Fruit fly (Drosophila melanogaster): ENCODE measurements around the gene Prx6a.

Prx6a gene

dm6 chr2L:2897710-2898109, 19.7 kb upstream of the Prx6a start:
- no peak for TF ChIP-seq Rel (GFP tag; optimal IDR thresholded peaks at IDR 0.05)
- peak; percentile 29 for TF ChIP-seq Rel (tag; optimal IDR thresholded peaks at IDR 0.05)
- no peak for TF ChIP-seq dl (GFP tag; optimal IDR thresholded peaks at IDR 0.05; ENCODE audit: insufficient read depth in 1 of 2, partially characterized antibody in 2 of 2)

dm6 chr2L:2897024-2897549, 19.1 kb upstream of the Prx6a start:
- peak; percentile 6 for TF ChIP-seq ey (GFP tag; optimal IDR thresholded peaks at IDR 0.05)
- TF ChIP-seq Hnf4 (GFP tag; optimal IDR thresholded peaks at IDR 0.05), result peak; percentile 21
- TF ChIP-seq CG32264 (GFP tag; optimal IDR thresholded peaks at IDR 0.05), result no peak
- no peak for TF ChIP-seq Hr83 (GFP tag; optimal IDR thresholded peaks at IDR 0.05; ENCODE audit: poor library complexity, severe bottlenecking)
- peak; percentile 80 for TF ChIP-seq sv (GFP tag; optimal IDR thresholded peaks at IDR 0.05)
- TF ChIP-seq foxo (GFP tag; optimal IDR thresholded peaks at IDR 0.05), result peak in 1 of 2 experiments; percentile 40
- peak; percentile 47 for TF ChIP-seq fru (GFP tag; optimal IDR thresholded peaks at IDR 0.05)
- TF ChIP-seq dsf (GFP tag; optimal IDR thresholded peaks at IDR 0.05; ENCODE audit: borderline replicate concordance), result no peak
- TF ChIP-seq usp (GFP tag; optimal IDR thresholded peaks at IDR 0.05), result no peak
- TF ChIP-seq OdsH (GFP tag; optimal IDR thresholded peaks at IDR 0.05), result peak; percentile 23
- TF ChIP-seq Vsx2 (GFP tag; optimal IDR thresholded peaks at IDR 0.05; ENCODE audit: partially characterized antibody), result no peak
- TF ChIP-seq rgr (GFP tag; optimal IDR thresholded peaks at IDR 0.05), result peak; percentile 29
- TF ChIP-seq br (GFP tag; optimal IDR thresholded peaks at IDR 0.05), result peak; percentile 29
- TF ChIP-seq h (GFP tag; optimal IDR thresholded peaks at IDR 0.05), result peak; percentile 39

dm6 chr2L:2894356-2894755, 16.3 kb upstream of the Prx6a start:
- TF ChIP-seq usp (GFP tag; optimal IDR thresholded peaks at IDR 0.05), result no peak
- TF ChIP-seq ey (GFP tag; optimal IDR thresholded peaks at IDR 0.05), result no peak
- peak; percentile 81 for TF ChIP-seq Dfd (GFP tag; optimal IDR thresholded peaks at IDR 0.05)
- no peak for TF ChIP-seq sage (GFP tag; optimal IDR thresholded peaks at IDR 0.05)

- TF ChIP-seq pan (optimal IDR thresholded peaks at IDR 0.05) (no peak), Dfd (GFP tag; optimal IDR thresholded peaks at IDR 0.05) (peak; percentile 3)
These were observed 13.2 kb upstream of the Prx6a start for dm6 chr2L:2891200-2891599.

dm6 chr2L:2888859-2889443, 10.9 kb upstream of the Prx6a start:
- TF ChIP-seq psq (GFP tag; optimal IDR thresholded peaks at IDR 0.05) (peak; percentile 85), tai (GFP tag; optimal IDR thresholded peaks at IDR 0.05) (no peak), OdsH (GFP tag; optimal IDR thresholded peaks at IDR 0.05) (no peak), ey (GFP tag; optimal IDR thresholded peaks at IDR 0.05) (no peak), CG9705 (GFP tag; optimal IDR thresholded peaks at IDR 0.05) (no peak), h (GFP tag; optimal IDR thresholded peaks at IDR 0.05) (peak; percentile 5), Vsx2 (GFP tag; optimal IDR thresholded peaks at IDR 0.05; ENCODE audit: partially characterized antibody) (no peak), Abd-B (GFP tag; optimal IDR thresholded peaks at IDR 0.05) (no peak), foxo (GFP tag; optimal IDR thresholded peaks at IDR 0.05) (no peak), Rel (GFP tag; optimal IDR thresholded peaks at IDR 0.05) (peak; percentile 63), Rel (tag; optimal IDR thresholded peaks at IDR 0.05) (peak; percentile 39), Hr83 (GFP tag; optimal IDR thresholded peaks at IDR 0.05; ENCODE audit: poor library complexity, severe bottlenecking) (no peak), rgr (GFP tag; optimal IDR thresholded peaks at IDR 0.05) (peak; percentile 15), Sp1 (GFP tag; optimal IDR thresholded peaks at IDR 0.05) (no peak), dmrt93B (GFP tag; optimal IDR thresholded peaks at IDR 0.05) (no peak), br (GFP tag; optimal IDR thresholded peaks at IDR 0.05) (no peak), fru (GFP tag; optimal IDR thresholded peaks at IDR 0.05) (no peak), Hr78 (GFP tag; optimal IDR thresholded peaks at IDR 0.05) (no peak), N (GFP tag; optimal IDR thresholded peaks at IDR 0.05) (no peak), dl (GFP tag; optimal IDR thresholded peaks at IDR 0.05; ENCODE audit: insufficient read depth in 1 of 2, partially characterized antibody in 2 of 2) (peak; percentile 21 to 76), dsf (GFP tag; optimal IDR thresholded peaks at IDR 0.05; ENCODE audit: borderline replicate concordance) (no peak), brk (GFP tag; optimal IDR thresholded peaks at IDR 0.05) (no peak), sv (GFP tag; optimal IDR thresholded peaks at IDR 0.05) (no peak), Jra (GFP tag; optimal IDR thresholded peaks at IDR 0.05) (no peak), lola (GFP tag; optimal IDR thresholded peaks at IDR 0.05) (no peak), GATAd (GFP tag; optimal IDR thresholded peaks at IDR 0.05) (no peak), sage (GFP tag; optimal IDR thresholded peaks at IDR 0.05) (no peak), CG32264 (GFP tag; optimal IDR thresholded peaks at IDR 0.05) (no peak), Dif (GFP tag; optimal IDR thresholded peaks at IDR 0.05; ENCODE audit: partially characterized antibody) (peak; percentile 71)

Measured in whole organism, wandering third instar larva.